Fruit fly (Drosophila melanogaster) whole organism, embryonic: ENCODE results near the gene Pfdn2.

ENCODE experiments used
- Ada2b ChIP-seq: fragments of 200-800 bp; sonication (Bioruptor generic); IDR thresholded peaks from 2 replicates; pipeline ENCODE4 v1.3.6; 2022; ENCODE audit warnings: missing biosample characterization, missing genetic modification characterization
- CG12155 ChIP-seq: fragments of 200-800 bp; sonication (Bioruptor generic); optimal IDR thresholded peaks from 3 replicates; lab custom pipeline; 2016; ENCODE audit warnings: missing biosample characterization, missing genetic modification characterization
- CG12236 ChIP-seq: fragments of 200-800 bp; sonication (Bioruptor generic); optimal IDR thresholded peaks from 2 replicates; lab custom pipeline; 2016; ENCODE audit warnings: missing biosample characterization, missing genetic modification characterization
- CG16779 ChIP-seq: fragments of 200-800 bp; sonication (Bioruptor generic); IDR thresholded peaks from 2 replicates; pipeline ENCODE4 v1.3.6; 2022; ENCODE audit warnings: missing biosample characterization, missing genetic modification characterization
- CG16815 ChIP-seq: fragments of 200-800 bp; sonication (Bioruptor generic); optimal IDR thresholded peaks from 3 replicates; lab custom pipeline; 2017; ENCODE audit warnings: missing biosample characterization, mild to moderate bottlenecking, missing genetic modification characterization
- CG17802 ChIP-seq: fragments of 200-800 bp; sonication (Bioruptor generic); optimal IDR thresholded peaks from 2 replicates; lab custom pipeline; 2018; ENCODE audit warnings: missing biosample characterization, mild to moderate bottlenecking, missing genetic modification characterization, moderate library complexity
- CG2199 ChIP-seq: fragments of 200-800 bp; sonication (Bioruptor generic); IDR thresholded peaks from 3 replicates; pipeline ENCODE4 v1.3.6; 2022; ENCODE audit warnings: missing biosample characterization, missing genetic modification characterization
- CG2875 ChIP-seq: fragments of 200-800 bp; sonication (Bioruptor generic); optimal IDR thresholded peaks from 2 replicates; lab custom pipeline; 2017; ENCODE audit warnings: missing biosample characterization, mild to moderate bottlenecking, missing genetic modification characterization, missing genetic modification reagents
- CG31365 ChIP-seq: fragments of 200-800 bp; sonication (Bioruptor generic); optimal IDR thresholded peaks from 2 replicates; lab custom pipeline; 2018; ENCODE audit warnings: missing biosample characterization, mild to moderate bottlenecking, missing genetic modification characterization
- CG3838 ChIP-seq: fragments of 200-800 bp; sonication (Bioruptor generic); optimal IDR thresholded peaks from 3 replicates; lab custom pipeline; 2016; ENCODE audit warnings: missing biosample characterization, missing genetic modification characterization
- CG42726 ChIP-seq: fragments of 200-800 bp; sonication (Bioruptor generic); IDR thresholded peaks from 2 replicates; pipeline ENCODE4 v1.3.6; 2022; ENCODE audit warnings: missing biosample characterization, missing genetic modification characterization; ENCODE audit not compliant: partially characterized antibody
- CG4282 ChIP-seq: fragments of 200-800 bp; sonication (Bioruptor generic); optimal IDR thresholded peaks from 2 replicates; lab custom pipeline; 2016; ENCODE audit warnings: missing biosample characterization, missing genetic modification characterization
- CG5245 ChIP-seq: fragments of 200-800 bp; sonication (Bioruptor generic); optimal IDR thresholded peaks from 3 replicates; lab custom pipeline; 2016; ENCODE audit warnings: missing biosample characterization, missing genetic modification characterization
- CG6791 ChIP-seq: fragments of 200-800 bp; sonication (Bioruptor generic); IDR thresholded peaks from 3 replicates; pipeline ENCODE4 v1.3.6; 2022; ENCODE audit warnings: missing biosample characterization, missing genetic modification characterization; ENCODE audit not compliant: partially characterized antibody
- CG7786 ChIP-seq: fragments of 200-800 bp; sonication (Bioruptor generic); optimal IDR thresholded peaks from 2 replicates; lab custom pipeline; 2016; ENCODE audit warnings: missing biosample characterization, missing genetic modification characterization
- CG8359 ChIP-seq: fragments of 200-800 bp; sonication (Bioruptor generic); optimal IDR thresholded peaks from 2 replicates; lab custom pipeline; 2017; ENCODE audit warnings: missing biosample characterization, mild to moderate bottlenecking, missing genetic modification characterization, borderline replicate concordance
- CrebB ChIP-seq: fragments of 200-800 bp; sonication (Bioruptor generic); optimal IDR thresholded peaks from 3 replicates; lab custom pipeline; 2018; ENCODE audit warnings: missing biosample characterization, mild to moderate bottlenecking, missing genetic modification characterization
- Doc3 ChIP-seq: fragments of 200-800 bp; sonication (Bioruptor generic); IDR thresholded peaks from 3 replicates; pipeline ENCODE4 v1.3.6; 2022; ENCODE audit warnings: missing biosample characterization, missing genetic modification characterization; ENCODE audit not compliant: partially characterized antibody
- Fer1 ChIP-seq: fragments of 200-800 bp; sonication (Bioruptor generic); optimal IDR thresholded peaks from 2 replicates; lab custom pipeline; 2017; ENCODE audit warnings: missing biosample characterization, mild to moderate bottlenecking, missing genetic modification characterization
- Hmx ChIP-seq: fragments of 200-800 bp; sonication (Bioruptor generic); optimal IDR thresholded peaks from 2 replicates; lab custom pipeline; 2016; ENCODE audit warnings: missing biosample characterization, missing genetic modification characterization
- Lhr ChIP-seq: fragments of 200-800 bp; sonication (Bioruptor generic); optimal IDR thresholded peaks from 3 replicates; lab custom pipeline; 2017; ENCODE audit warnings: mild to moderate bottlenecking, missing biosample characterization, missing genetic modification reagents, missing genetic modification characterization
- Max ChIP-seq: fragments of 200-800 bp; sonication (Bioruptor generic); optimal IDR thresholded peaks from 2 replicates; lab custom pipeline; 2016; ENCODE audit warnings: missing biosample characterization, mild to moderate bottlenecking, missing genetic modification characterization
- Mes4 ChIP-seq: fragments of 200-800 bp; sonication (Bioruptor generic); optimal IDR thresholded peaks from 2 replicates; lab custom pipeline; 2016; ENCODE audit warnings: missing biosample characterization, missing genetic modification characterization
- NK7.1 ChIP-seq: fragments of 200-800 bp; sonication (Bioruptor generic); optimal IDR thresholded peaks from 3 replicates; lab custom pipeline; 2016; ENCODE audit warnings: missing biosample characterization, missing genetic modification characterization
- Optix ChIP-seq: fragments of 200-800 bp; sonication (Bioruptor generic); IDR thresholded peaks from 3 replicates; pipeline ENCODE4 v1.3.6; 2022; ENCODE audit warnings: missing biosample characterization, missing genetic modification characterization
- Sry-δ ChIP-seq: fragments of 200-800 bp; sonication (Bioruptor generic); optimal IDR thresholded peaks from 2 replicates; lab custom pipeline; 2016; ENCODE audit warnings: missing biosample characterization, missing genetic modification characterization
- Tbp ChIP-seq: fragments of >200 bp; optimal IDR thresholded peaks from 2 replicates; lab custom pipeline; 2018; ENCODE audit warnings: missing biosample characterization, missing genetic modification characterization
- dati ChIP-seq: fragments of 200-800 bp; sonication (Bioruptor generic); IDR thresholded peaks from 2 replicates; pipeline ENCODE4 v1.3.6; 2022; ENCODE audit warnings: missing biosample characterization, missing genetic modification characterization
- dmrt11E ChIP-seq: fragments of 200-800 bp; sonication (Bioruptor generic); optimal IDR thresholded peaks from 3 replicates; lab custom pipeline; 2018; ENCODE audit warnings: missing biosample characterization, mild to moderate bottlenecking, missing genetic modification characterization, moderate library complexity
- dpn ChIP-seq, 2 experiments: fragments of 200-800 bp; sonication (Bioruptor generic); optimal IDR thresholded peaks; 3 replicates each; lab custom pipeline; 2016; ENCODE audit warnings: missing biosample characterization in 2 of 2, missing genetic modification characterization in 2 of 2
- esg ChIP-seq: fragments of 200-800 bp; sonication (Bioruptor generic); conservative IDR thresholded peaks from 2 replicates; pipeline ENCODE4 v1.3.6; 2022; ENCODE audit warnings: missing biosample characterization, missing genetic modification characterization
- gce ChIP-seq: fragments of 200-800 bp; sonication (Bioruptor generic); IDR thresholded peaks from 3 replicates; pipeline ENCODE4 v1.3.6; 2022; ENCODE audit warnings: missing biosample characterization, missing genetic modification characterization
- gcm ChIP-seq: fragments of 200-800 bp; sonication (Bioruptor generic); optimal IDR thresholded peaks from 2 replicates; lab custom pipeline; 2019; ENCODE audit warnings: missing biosample characterization, mild to moderate bottlenecking, missing genetic modification characterization, moderate library complexity
- gcm2 ChIP-seq: fragments of 200-800 bp; sonication (Bioruptor generic); optimal IDR thresholded peaks from 2 replicates; lab custom pipeline; 2016; ENCODE audit warnings: missing biosample characterization, missing genetic modification characterization
- gfzf ChIP-seq: fragments of 200-800 bp; sonication (Bioruptor generic); optimal IDR thresholded peaks from 2 replicates; lab custom pipeline; 2016; ENCODE audit warnings: missing biosample characterization, mild to moderate bottlenecking, missing genetic modification characterization, moderate library complexity
- gsb ChIP-seq: fragments of 200-800 bp; sonication (Bioruptor generic); IDR thresholded peaks from 2 replicates; pipeline ENCODE4 v1.3.6; 2022; ENCODE audit warnings: missing biosample characterization, missing genetic modification characterization
- nerfin-2 ChIP-seq: fragments of 200-800 bp; sonication (Bioruptor generic); IDR thresholded peaks from 2 replicates; pipeline ENCODE4 v1.3.6; 2022; ENCODE audit warnings: missing biosample characterization, missing genetic modification characterization; ENCODE audit not compliant: partially characterized antibody
- prd ChIP-seq, 3 experiments: fragments of >200 bp in 2 of 3; fragments of 200-800 bp in 1 of 3; sonication (Bioruptor generic) in 1 of 3; optimal IDR thresholded peaks in 2 of 3; IDR thresholded peaks in 1 of 3; 2 replicates in 2 of 3; 3 replicates in 1 of 3; pipeline versions ENCODE4 v1.3.6 to Lab custom; 2017 to 2022; ENCODE audit warnings: missing biosample characterization in 1 of 3, missing genetic modification characterization in 1 of 3
- pzg ChIP-seq: fragments of 200-800 bp; sonication (Bioruptor generic); optimal IDR thresholded peaks from 3 replicates; lab custom pipeline; 2018; ENCODE audit warnings: missing biosample characterization, mild to moderate bottlenecking, missing genetic modification characterization, moderate library complexity
- repo ChIP-seq: fragments of 200-800 bp; sonication (Bioruptor generic); optimal IDR thresholded peaks from 2 replicates; lab custom pipeline; 2016; ENCODE audit warnings: missing biosample characterization, missing genetic modification characterization
- rib ChIP-seq: fragments of 200-800 bp; sonication (Bioruptor generic); IDR thresholded peaks from 2 replicates; pipeline ENCODE4 v1.3.6; 2022; ENCODE audit warnings: missing biosample characterization, missing genetic modification characterization
- slp2 ChIP-seq: fragments of 200-800 bp; sonication (Bioruptor generic); optimal IDR thresholded peaks from 2 replicates; lab custom pipeline; 2016; ENCODE audit warnings: missing biosample characterization, missing genetic modification characterization
- sna ChIP-seq: fragments of 200-800 bp; sonication (Bioruptor generic); IDR thresholded peaks from 2 replicates; pipeline ENCODE4 v1.3.6; 2022; ENCODE audit warnings: missing biosample characterization, missing genetic modification characterization; ENCODE audit not compliant: partially characterized antibody
- trem ChIP-seq: fragments of 200-800 bp; optimal IDR thresholded peaks from 3 replicates; lab custom pipeline; 2019; ENCODE audit warnings: missing biosample characterization, mild to moderate bottlenecking, missing genetic modification characterization, moderate library complexity
- tup ChIP-seq: fragments of 200-800 bp; sonication (Bioruptor generic); optimal IDR thresholded peaks from 2 replicates; lab custom pipeline; 2016; ENCODE audit warnings: missing biosample characterization, mild to moderate bottlenecking, missing genetic modification characterization, moderate library complexity
- wdn ChIP-seq: fragments of 200-800 bp; sonication (Bioruptor generic); IDR thresholded peaks from 2 replicates; pipeline ENCODE4 v1.3.6; 2022; ENCODE audit warnings: missing biosample characterization, missing genetic modification characterization
- zen2 ChIP-seq: fragments of 200-800 bp; sonication (Bioruptor generic); IDR thresholded peaks from 3 replicates; pipeline ENCODE4 v1.3.6; 2022; ENCODE audit warnings: missing biosample characterization, missing genetic modification characterization; ENCODE audit not compliant: partially characterized antibody

Gene Pfdn2

DNA sequence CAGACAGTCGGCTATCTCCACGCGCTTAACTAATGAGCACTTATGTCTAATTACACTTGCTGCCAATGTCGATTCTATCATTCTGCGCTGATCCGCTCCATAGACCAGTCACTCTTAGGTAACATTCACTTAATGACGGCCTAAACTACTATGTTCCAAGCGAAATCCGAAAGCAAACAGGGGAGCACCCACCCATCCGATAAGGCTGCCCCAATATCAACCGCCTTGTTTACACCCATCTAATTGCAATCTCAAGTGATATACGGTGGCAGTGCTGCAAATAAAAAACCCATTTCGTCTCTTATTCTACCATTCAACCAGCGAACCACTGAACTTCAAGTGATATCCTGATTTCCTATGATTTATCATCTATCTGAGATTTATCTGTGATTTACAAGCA lies 24.8 kb downstream of the Pfdn2 start (continued):
- TF ChIP-seq Mes4 (GFP tag; lab: Kevin White, UChicago) (no peak), CG2875 (GFP tag; lab: Kevin White, UChicago) (no peak), repo (GFP tag; lab: Kevin White, UChicago) (no peak), gce (GFP tag; lab: Robert Waterston, UW) (no peak)

DNA sequence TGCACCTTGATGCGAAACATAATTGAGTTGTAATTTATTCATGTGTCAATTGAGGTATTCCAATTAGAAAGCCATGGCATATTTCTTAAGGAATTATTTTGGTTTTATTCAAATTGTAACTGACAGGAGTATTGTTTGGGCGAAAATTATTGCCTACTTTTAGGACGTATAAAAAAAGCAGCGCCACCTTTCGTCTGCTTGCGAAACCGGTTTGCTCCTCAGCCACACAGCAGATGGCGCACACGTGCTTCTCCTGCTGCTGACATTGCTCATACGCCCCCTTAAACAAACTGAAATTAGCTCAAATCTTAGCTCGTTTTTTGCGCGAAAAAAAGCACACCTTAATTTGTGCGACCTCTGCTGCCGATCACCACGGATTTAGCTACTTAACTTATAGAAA lies 26.3 kb downstream of the Pfdn2 start:
- TF ChIP-seq CG4282 (GFP tag; lab: Kevin White, UChicago) (peak; percentile 40), CG16779 (peak; percentile 77), slp2 (GFP tag; lab: Kevin White, UChicago) (peak; percentile 82), tup (GFP tag; lab: Kevin White, UChicago) (no peak), repo (GFP tag; lab: Kevin White, UChicago) (peak; percentile 66), Doc3 (GFP tag; lab: Robert Waterston, UW) (no peak), CG12155 (peak; percentile 38), CG2199 (peak; percentile 94), dati (GFP tag; lab: Robert Waterston, UW) (peak; percentile 36; the same call in 1 of the 2 replicates), gcm (GFP tag; lab: Kevin White, UChicago) (no peak), sna (GFP tag; lab: Robert Waterston, UW) (no peak), prd (optimal IDR thresholded peaks at IDR 0.05; lab: Kevin White, UChicago) (no peak), prd (GFP tag; IDR thresholded peaks at IDR 0.05; lab: Robert Waterston, UW) (peak; percentile 84), zen2 (GFP tag; lab: Robert Waterston, UW) (no peak), CG8359 (GFP tag; lab: Kevin White, UChicago) (no peak), CG12236 (GFP tag; lab: Kevin White, UChicago) (peak; percentile 69), CG42726 (GFP tag; lab: Robert Waterston, UW) (no peak; the same call in 1 of the 2 replicates), CG7786 (peak; percentile 65), Optix (GFP tag; lab: Robert Waterston, UW) (peak; percentile 74), CG5245 (GFP tag; lab: Kevin White, UChicago) (peak; percentile 82), rib (GFP tag; lab: Robert Waterston, UW) (no peak), Sry-δ (peak; percentile 44), CrebB (tag; lab: Kevin White, UChicago) (peak; percentile 24), NK7.1 (GFP tag; lab: Kevin White, UChicago) (peak; percentile 53), pzg (peak; percentile 7), Ada2b (GFP tag; lab: Robert Waterston, UW) (peak; percentile 57; the same call in 1 of the 2 replicates), esg (GFP tag; lab: Robert Waterston, UW) (no peak), trem (peak; percentile 33), CG16815 (GFP tag; lab: Kevin White, UChicago) (peak; percentile 49), dpn (GFP tag; optimal IDR thresholded peaks at IDR 0.05; lab: Kevin White, UChicago) (peak; percentile 79 to 85), CG6791 (0 out of 3 replicates have a peak, but pooled peaks have one; percentile 9), Max (GFP tag; lab: Kevin White, UChicago) (peak; percentile 24), wdn (no peak), Hmx (no peak), gsb (GFP tag; lab: Robert Waterston, UW) (peak; percentile 68), CG2875 (GFP tag; lab: Kevin White, UChicago) (peak; percentile 64), Lhr (peak; percentile 72), Tbp (GFP tag; lab: Kevin White, UChicago) (no peak), gcm2 (no peak), gfzf (GFP tag; lab: Kevin White, UChicago) (no peak), CG31365 (peak; percentile 59), nerfin-2 (GFP tag; lab: Robert Waterston, UW) (peak; percentile 38; the same call in 1 of the 2 replicates), dmrt11E (tag; lab: Kevin White, UChicago) (peak; percentile 59), CG17802 (tag; lab: Kevin White, UChicago) (peak; percentile 42), Fer1 (GFP tag; lab: Kevin White, UChicago) (peak; percentile 57), CG3838 (peak; percentile 12)
